Worm (Caenorhabditis elegans) whole organism, L3 larva: ENCODE results near the gene str-45.

Source experiments
- ZK546.5 ChIP-seq: sonication (generic microtip); optimal IDR thresholded peaks from 2 replicates; lab custom pipeline; 2017; ENCODE audit warnings: missing biosample characterization, missing genetic modification characterization
- aly-2 ChIP-seq: fragments of 150-350 bp; optimal IDR thresholded peaks from 2 replicates; lab custom pipeline; 2014; ENCODE audit warnings: missing biosample characterization, missing genetic modification characterization
- ama-1 ChIP-seq: fragments of 150-350 bp; optimal IDR thresholded peaks from 2 replicates; lab custom pipeline; 2018
- ceh-16 ChIP-seq: sonication (generic microtip); optimal IDR thresholded peaks from 2 replicates; lab custom pipeline; 2017; ENCODE audit warnings: missing biosample characterization, missing genetic modification characterization
- ceh-28 ChIP-seq: fragments of 150-350 bp; optimal IDR thresholded peaks from 2 replicates; lab custom pipeline; 2014; ENCODE audit warnings: missing biosample characterization, missing genetic modification reagents, missing genetic modification characterization
- ceh-82 ChIP-seq: fragments of 150-350 bp; optimal IDR thresholded peaks from 2 replicates; lab custom pipeline; 2014; ENCODE audit warnings: missing biosample characterization, missing genetic modification characterization
- ceh-9 ChIP-seq: sonication (generic microtip); optimal IDR thresholded peaks from 2 replicates; lab custom pipeline; 2018; ENCODE audit warnings: missing biosample characterization, missing genetic modification characterization
- egl-5 ChIP-seq: fragments of 150-350 bp; optimal IDR thresholded peaks from 2 replicates; lab custom pipeline; 2017; ENCODE audit warnings: missing biosample characterization, missing genetic modification reagents, missing genetic modification characterization, inconsistent platforms
- elt-1 ChIP-seq: fragments of 150-350 bp; optimal IDR thresholded peaks from 2 replicates; lab custom pipeline; 2014; ENCODE audit warnings: missing biosample characterization, missing genetic modification characterization
- elt-2 ChIP-seq: sonication (generic microtip); optimal IDR thresholded peaks from 2 replicates; lab custom pipeline; 2016; ENCODE audit warnings: missing genetic modification reagents, mild to moderate bottlenecking, missing genetic modification characterization, missing compliant biosample characterization
- elt-3 ChIP-seq, 3 experiments: fragments of 150-350 bp in 1 of 3; sonication (generic microtip) in 2 of 3; optimal IDR thresholded peaks; 2 replicates in 2 of 3; 4 replicates in 1 of 3; lab custom pipeline; 2014 to 2017; ENCODE audit warnings: missing biosample characterization in 3 of 3, missing genetic modification characterization in 3 of 3
- eor-1 ChIP-seq, 2 experiments: fragments of 150-350 bp; optimal IDR thresholded peaks; 2 replicates each; lab custom pipeline; 2014 to 2018; ENCODE audit warnings: missing biosample characterization in 2 of 2, missing genetic modification characterization in 2 of 2
- fkh-10 ChIP-seq: sonication (generic microtip); optimal IDR thresholded peaks from 2 replicates; lab custom pipeline; 2017; ENCODE audit warnings: missing biosample characterization, missing genetic modification reagents, missing genetic modification characterization
- fkh-2 ChIP-seq: fragments of 150-350 bp; optimal IDR thresholded peaks from 2 replicates; lab custom pipeline; 2014; ENCODE audit warnings: missing biosample characterization, missing genetic modification reagents, missing genetic modification characterization
- fos-1 ChIP-seq: fragments of 150-350 bp; optimal IDR thresholded peaks from 2 replicates; lab custom pipeline; 2014; ENCODE audit warnings: missing biosample characterization, missing genetic modification characterization
- hmg-11 ChIP-seq: sonication (generic microtip); optimal IDR thresholded peaks from 2 replicates; lab custom pipeline; 2016; ENCODE audit warnings: missing genetic modification characterization, missing compliant biosample characterization
- jun-1 ChIP-seq: fragments of 150-350 bp; optimal IDR thresholded peaks from 2 replicates; lab custom pipeline; 2014; ENCODE audit warnings: missing biosample characterization, missing genetic modification reagents, missing genetic modification characterization
- lin-15B ChIP-seq: fragments of 150-350 bp; optimal IDR thresholded peaks from 2 replicates; lab custom pipeline; 2014; ENCODE audit warnings: missing biosample characterization, missing genetic modification characterization
- lin-39 ChIP-seq: fragments of 150-350 bp; optimal IDR thresholded peaks from 2 replicates; lab custom pipeline; 2018; ENCODE audit warnings: missing biosample characterization, missing genetic modification reagents, missing genetic modification characterization
- lsy-12 ChIP-seq: sonication (generic microtip); optimal IDR thresholded peaks from 2 replicates; lab custom pipeline; 2016; ENCODE audit warnings: mild to moderate bottlenecking, missing genetic modification characterization, missing compliant biosample characterization
- mdl-1 ChIP-seq: fragments of 150-350 bp; optimal IDR thresholded peaks from 2 replicates; lab custom pipeline; 2014; ENCODE audit warnings: missing biosample characterization, missing genetic modification characterization
- mml-1 ChIP-seq: fragments of 150-350 bp; sonication (generic microtip); optimal IDR thresholded peaks from 3 replicates; lab custom pipeline; 2014; ENCODE audit warnings: missing biosample characterization, missing genetic modification characterization
- nfya-1 ChIP-seq: sonication (generic microtip); optimal IDR thresholded peaks from 2 replicates; lab custom pipeline; 2017; ENCODE audit warnings: missing genetic modification characterization, mild to moderate bottlenecking, missing compliant biosample characterization, antibody characterized with exemption, moderate library complexity; ENCODE audit not compliant: insufficient read depth
- nhr-11 ChIP-seq: fragments of 150-350 bp; optimal IDR thresholded peaks from 2 replicates; lab custom pipeline; 2014; ENCODE audit warnings: missing biosample characterization, missing genetic modification characterization
- nhr-12 ChIP-seq: fragments of 150-350 bp; optimal IDR thresholded peaks from 2 replicates; lab custom pipeline; 2014; ENCODE audit warnings: missing biosample characterization, missing genetic modification characterization
- nhr-23 ChIP-seq: fragments of 150-350 bp; optimal IDR thresholded peaks from 2 replicates; lab custom pipeline; 2014; ENCODE audit warnings: missing biosample characterization, missing genetic modification reagents, missing genetic modification characterization
- nhr-237 ChIP-seq: fragments of 150-350 bp; optimal IDR thresholded peaks from 2 replicates; lab custom pipeline; 2014; ENCODE audit warnings: missing biosample characterization, missing genetic modification characterization
- nhr-28 ChIP-seq: fragments of 150-350 bp; optimal IDR thresholded peaks from 2 replicates; lab custom pipeline; 2014; ENCODE audit warnings: missing biosample characterization, missing genetic modification characterization
- nhr-43 ChIP-seq: sonication (generic microtip); optimal IDR thresholded peaks from 2 replicates; lab custom pipeline; 2016; ENCODE audit warnings: mild to moderate bottlenecking, missing genetic modification characterization, missing compliant biosample characterization; ENCODE audit not compliant: poor library complexity, severe bottlenecking
- nhr-67 ChIP-seq: fragments of 150-350 bp; optimal IDR thresholded peaks from 2 replicates; lab custom pipeline; 2014; ENCODE audit warnings: missing biosample characterization, missing genetic modification characterization
- nhr-76 ChIP-seq: fragments of 150-350 bp; sonication (generic microtip); optimal IDR thresholded peaks from 5 replicates; lab custom pipeline; 2014; ENCODE audit warnings: missing biosample characterization, missing genetic modification characterization
- nhr-77 ChIP-seq: fragments of 150-350 bp; optimal IDR thresholded peaks from 2 replicates; lab custom pipeline; 2014; ENCODE audit warnings: missing biosample characterization, missing genetic modification characterization
- pha-4 ChIP-seq: fragments of 150-350 bp; optimal IDR thresholded peaks from 2 replicates; lab custom pipeline; 2014; ENCODE audit warnings: missing biosample characterization, missing genetic modification reagents, missing genetic modification characterization
- pqm-1 ChIP-seq: fragments of 150-350 bp; optimal IDR thresholded peaks from 2 replicates; lab custom pipeline; 2017; ENCODE audit warnings: missing biosample characterization, missing genetic modification characterization, inconsistent platforms
- sea-2 ChIP-seq: fragments of 150-350 bp; sonication (generic microtip); optimal IDR thresholded peaks from 4 replicates; lab custom pipeline; 2014; ENCODE audit warnings: missing biosample characterization, missing genetic modification reagents, missing genetic modification characterization
- skn-1 ChIP-seq: fragments of 150-350 bp; optimal IDR thresholded peaks from 2 replicates; lab custom pipeline; 2014; ENCODE audit warnings: missing biosample characterization, missing genetic modification characterization
- tbx-2 ChIP-seq: sonication (generic microtip); optimal IDR thresholded peaks from 2 replicates; lab custom pipeline; 2016; ENCODE audit warnings: mild to moderate bottlenecking, missing genetic modification characterization, missing compliant biosample characterization
- unc-39 ChIP-seq: sonication (generic microtip); optimal IDR thresholded peaks from 4 replicates; lab custom pipeline; 2017; ENCODE audit warnings: missing biosample characterization, missing genetic modification characterization
- unc-62 ChIP-seq: fragments of 150-350 bp; sonication (generic microtip); optimal IDR thresholded peaks from 4 replicates; lab custom pipeline; 2014; ENCODE audit warnings: missing biosample characterization, missing genetic modification reagents, missing genetic modification characterization
- zag-1 ChIP-seq: fragments of 150-350 bp; optimal IDR thresholded peaks from 2 replicates; lab custom pipeline; 2014; ENCODE audit warnings: missing biosample characterization, missing genetic modification characterization
- ztf-11 ChIP-seq: fragments of 150-350 bp; optimal IDR thresholded peaks from 2 replicates; lab custom pipeline; 2014; ENCODE audit warnings: missing biosample characterization, missing genetic modification characterization

Gene str-45

DNA sequence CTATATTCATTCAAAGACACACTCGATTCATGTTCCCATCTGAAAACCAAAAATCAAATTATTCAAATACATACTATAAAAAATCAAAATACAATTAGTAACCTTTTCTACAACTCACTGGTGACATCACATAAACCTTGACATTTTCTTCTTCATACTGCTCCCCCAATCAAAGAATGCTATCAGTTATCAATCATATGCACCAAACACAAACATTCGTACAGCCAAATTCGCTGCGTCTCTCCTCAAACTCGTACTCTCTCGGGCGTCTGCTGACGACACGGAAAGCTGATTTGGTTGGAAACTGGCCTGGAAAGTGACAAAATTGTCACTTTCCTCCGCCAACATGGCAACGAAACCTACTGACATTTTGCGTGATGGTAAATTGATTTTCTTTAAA, 33.6 kb downstream of the str-45 start, which contains the start of gene plc-2:
plc-2 (plus strand) TSS at position 196 of the 400 bp plus-strand sequence.
- TF ChIP-seq ceh-28 (tag; lab: Kevin White, UChicago) (no peak), nhr-23 (tag; lab: Kevin White, UChicago) (no peak), fkh-2 (no peak), elt-2 (tag; lab: Kevin White, UChicago) (peak; percentile 82), fos-1 (no peak), egl-5 (tag; lab: Kevin White, UChicago) (no peak), nhr-11 (tag; lab: Kevin White, UChicago) (no peak), ztf-11 (tag; lab: Kevin White, UChicago) (no peak), mdl-1 (tag; lab: Kevin White, UChicago) (no peak), elt-3 (tag; optimal IDR thresholded peaks at IDR 0.05; lab: Kevin White, UChicago) (no peak), lin-39 (no peak), nhr-43 (tag; lab: Kevin White, UChicago) (no peak), nhr-12 (tag; lab: Kevin White, UChicago) (no peak), elt-1 (no peak), pha-4 (tag; lab: Kevin White, UChicago) (peak; percentile 44), lsy-12 (tag; lab: Kevin White, UChicago) (no peak), nhr-76 (no peak), ZK546.5 (tag; lab: Kevin White, UChicago) (no peak), sea-2 (GFP tag; lab: Kevin White, UChicago) (no peak), tbx-2 (tag; lab: Kevin White, UChicago) (no peak), jun-1 (tag; lab: Kevin White, UChicago) (peak; percentile 47), eor-1 (tag; optimal IDR thresholded peaks at IDR 0.05; lab: Kevin White, UChicago) (no peak), pqm-1 (peak; percentile 78), nhr-237 (tag; lab: Kevin White, UChicago) (no peak), aly-2 (tag; lab: Kevin White, UChicago) (no peak), mml-1 (no peak), nhr-77 (tag; lab: Kevin White, UChicago) (no peak), nhr-28 (no peak), nhr-67 (no peak), ceh-9 (tag; lab: Kevin White, UChicago) (no peak), unc-39 (tag; lab: Kevin White, UChicago) (no peak), nfya-1 (no peak), ceh-16 (tag; lab: Kevin White, UChicago) (no peak), unc-62 (GFP tag; lab: Kevin White, UChicago) (no peak)

ce11 chrV:15193909-15194308, 35.1 kb downstream of the str-45 start, which contains the start of gene Y75B12B.13:
TSS of gene Y75B12B.13 (minus strand) at chrV:15194009.
- TF ChIP-seq elt-3 (tag; optimal IDR thresholded peaks at IDR 0.05; lab: Kevin White, UChicago), result no peak
- no peak for TF ChIP-seq zag-1 (tag; lab: Kevin White, UChicago)
- no peak for TF ChIP-seq nhr-67
- no peak for TF ChIP-seq ceh-82 (tag; lab: Kevin White, UChicago)
- no peak for TF ChIP-seq mdl-1 (tag; lab: Kevin White, UChicago)
- TF ChIP-seq unc-62 (GFP tag; lab: Kevin White, UChicago), result no peak
- no peak for TF ChIP-seq nhr-23 (tag; lab: Kevin White, UChicago)
- no peak for TF ChIP-seq tbx-2 (tag; lab: Kevin White, UChicago)
- no peak for TF ChIP-seq nhr-76
- no peak for TF ChIP-seq hmg-11 (tag; lab: Kevin White, UChicago)
- TF ChIP-seq lin-39, result no peak
- no peak for TF ChIP-seq nhr-28

- TF ChIP-seq elt-2 (tag; lab: Kevin White, UChicago), result peak; percentile 1
- TF ChIP-seq nhr-237 (tag; lab: Kevin White, UChicago), result no peak
Measured at ce11 chrV:15197955-15198354, 39.2 kb downstream of the str-45 start, which contains the start of gene srw-1. TSS of gene srw-1 (plus strand) at chrV:15198255.

- TF ChIP-seq lin-39 (no peak), egl-5 (tag; lab: Kevin White, UChicago) (no peak), eor-1 (tag; optimal IDR thresholded peaks at IDR 0.05; lab: Kevin White, UChicago) (no peak), unc-39 (tag; lab: Kevin White, UChicago) (no peak), unc-62 (GFP tag; lab: Kevin White, UChicago) (no peak), lsy-12 (tag; lab: Kevin White, UChicago) (no peak), nhr-12 (tag; lab: Kevin White, UChicago) (no peak), nhr-23 (tag; lab: Kevin White, UChicago) (no peak), nhr-43 (tag; lab: Kevin White, UChicago) (no peak), skn-1 (no peak), nhr-28 (no peak), jun-1 (tag; lab: Kevin White, UChicago) (no peak), lin-15B (no peak), ZK546.5 (tag; lab: Kevin White, UChicago) (no peak), fkh-10 (GFP tag; lab: Kevin White, UChicago) (no peak), ama-1 (lab: Kevin White, UChicago) (no peak)
Measured at ce11 chrV:15199768-15200167, 41.0 kb downstream of the str-45 start, which contains the start of gene Y75B12B.10. TSS of gene Y75B12B.10 (plus strand) at chrV:15200068.
